Worm (Caenorhabditis elegans): ENCODE results near the gene xnd-1.

Gene xnd-1

ce11 chrIII:5603439-5603986 lies 747 bp upstream of the xnd-1 start, which contains the start of gene madf-11 (continued):
- TF ChIP-seq daf-19 (GFP tag; conservative IDR thresholded peaks at IDR 0.05): no peak
- peak; percentile 76 for TF ChIP-seq mep-1 (tag; optimal IDR thresholded peaks at IDR 0.05)
- no peak for TF ChIP-seq lin-39 (tag; optimal IDR thresholded peaks at IDR 0.05)
- TF ChIP-seq spr-1 (tag; optimal IDR thresholded peaks at IDR 0.05): no peak
- TF ChIP-seq tra-1 (GFP tag; IDR thresholded peaks at IDR 0.05): 0 out of 2 replicates have a peak, but pooled peaks have one; percentile 12
- TF ChIP-seq saeg-2 (GFP tag; IDR thresholded peaks at IDR 0.05): no peak
- TF ChIP-seq jun-1 (tag; optimal IDR thresholded peaks at IDR 0.05): peak; percentile 1
- TF ChIP-seq D1046.2 (GFP tag; IDR thresholded peaks at IDR 0.05): 0 out of 2 replicates have a peak, but pooled peaks have one; percentile 23
- TF ChIP-seq fos-1 (tag; optimal IDR thresholded peaks at IDR 0.05): no peak
- no peak for TF ChIP-seq T20F7.1 (GFP tag; optimal IDR thresholded peaks at IDR 0.05)
- TF ChIP-seq cey-2 (tag; optimal IDR thresholded peaks at IDR 0.05; ENCODE audit: borderline replicate concordance, insufficient read depth): no peak
- TF ChIP-seq tag-97 (GFP tag; IDR thresholded peaks at IDR 0.05): no peak
- no peak for TF ChIP-seq nhr-111 (GFP tag; optimal IDR thresholded peaks at IDR 0.05)
- TF ChIP-seq snpc-1.2 (GFP tag; IDR thresholded peaks at IDR 0.05): no peak; the same call in 1 of the 2 replicates
- peak; percentile 71 for TF ChIP-seq hmg-1.1 (GFP tag; IDR thresholded peaks at IDR 0.05)
- TF ChIP-seq nhr-48 (tag; optimal IDR thresholded peaks at IDR 0.05): peak; percentile 17
- TF ChIP-seq gei-8 (GFP tag; optimal IDR thresholded peaks at IDR 0.05): no peak
- TF ChIP-seq mes-2 (tag; optimal IDR thresholded peaks at IDR 0.05; ENCODE audit: poor library complexity, severe bottlenecking): peak; percentile 96
- TF ChIP-seq ZK337.2 (GFP tag; IDR thresholded peaks at IDR 0.05): peak; percentile 22; the same call in 1 of the 2 replicates
- peak; percentile 83 for TF ChIP-seq fkh-10 (GFP tag; optimal IDR thresholded peaks at IDR 0.05)
- no peak for TF ChIP-seq ceh-44 (GFP tag; IDR thresholded peaks at IDR 0.05)
- TF ChIP-seq ceh-32 (tag; optimal IDR thresholded peaks at IDR 0.05; ENCODE audit: poor library complexity): no peak
- 0 out of 2 replicates have a peak, but pooled peaks have one; percentile 44 for TF ChIP-seq madf-9 (GFP tag; conservative IDR thresholded peaks at IDR 0.05)
- peak; percentile 64; the same call in 1 of the 2 replicates for TF ChIP-seq arid-1 (GFP tag; conservative IDR thresholded peaks at IDR 0.05)
- TF ChIP-seq unc-130 (GFP tag; optimal IDR thresholded peaks at IDR 0.05): peak; percentile 7
- no peak for TF ChIP-seq F37D6.2 (tag; optimal IDR thresholded peaks at IDR 0.05)
- TF ChIP-seq Y48G9A.11 (GFP tag; IDR thresholded peaks at IDR 0.05): no peak
- TF ChIP-seq ZK546.5 (tag; optimal IDR thresholded peaks at IDR 0.05): no peak
- peak; percentile 63 for TF ChIP-seq hlh-30 (tag; optimal IDR thresholded peaks at IDR 0.05; ENCODE audit: insufficient read depth)
- no peak for TF ChIP-seq spr-3 (GFP tag; optimal IDR thresholded peaks at IDR 0.05)
- no peak for TF ChIP-seq daf-12 (tag; optimal IDR thresholded peaks at IDR 0.05)
- no peak for TF ChIP-seq ztf-11 (tag; optimal IDR thresholded peaks at IDR 0.05)
- no peak for TF ChIP-seq lir-3 (tag; optimal IDR thresholded peaks at IDR 0.05)
- TF ChIP-seq ama-1 (optimal IDR thresholded peaks at IDR 0.05): no peak

ce11 chrIII:5610276-5610675 lies 6.0 kb downstream of the xnd-1 start, which contains the start of gene C05D2.8:
Gene C05D2.8 (minus strand): TSS chrIII:5610346.
- TF ChIP-seq pqm-1 (tag; optimal IDR thresholded peaks at IDR 0.05): peak; percentile 83
- TF ChIP-seq php-3 (GFP tag; IDR thresholded peaks at IDR 0.05): 0 out of 2 replicates have a peak, but pooled peaks have one; percentile 39
- TF ChIP-seq nhr-28 (tag; optimal IDR thresholded peaks at IDR 0.05): peak; percentile 66
- TF ChIP-seq skn-1 (tag; optimal IDR thresholded peaks at IDR 0.05): no peak
- no peak for TF ChIP-seq lir-3 (tag; optimal IDR thresholded peaks at IDR 0.05)
- TF ChIP-seq dve-1 (tag; optimal IDR thresholded peaks at IDR 0.05; ENCODE audit: insufficient read depth): peak; percentile 35
- TF ChIP-seq daf-16 (GFP tag; optimal IDR thresholded peaks at IDR 0.05): no peak
- peak; percentile 71 for TF ChIP-seq daf-16 (tag; optimal IDR thresholded peaks at IDR 0.05)

Data from whole organism, L4 larva.